Worm (Caenorhabditis elegans) whole organism, young adult: ENCODE data around the gene fbxa-176.

Experiments used
- B0035.1 ChIP-seq: sonication (generic microtip); optimal IDR thresholded peaks from 2 replicates; lab custom pipeline; 2016; ENCODE audit warnings: missing genetic modification characterization, mild to moderate bottlenecking, missing compliant biosample characterization, missing genotype, missing genetic modification reagents
- D2030.7 ChIP-seq: fragments of 200-800 bp; sonication (Bioruptor generic); IDR thresholded peaks from 2 replicates; pipeline ENCODE4 v1.3.6; 2022; ENCODE audit warnings: missing genetic modification reagents, missing genetic modification characterization, missing compliant biosample characterization
- F55B11.4 ChIP-seq: sonication (generic microtip); optimal IDR thresholded peaks from 2 replicates; lab custom pipeline; 2016; ENCODE audit warnings: missing compliant biosample characterization, missing genetic modification characterization, borderline replicate concordance; ENCODE audit not compliant: insufficient read depth
- chd-7 ChIP-seq: sonication (generic microtip); optimal IDR thresholded peaks from 2 replicates; lab custom pipeline; 2016; ENCODE audit warnings: mild to moderate bottlenecking, missing genetic modification characterization, moderate library complexity, missing compliant biosample characterization
- ets-4 ChIP-seq: fragments of 200-800 bp; sonication (Bioruptor generic); optimal IDR thresholded peaks from 2 replicates; lab custom pipeline; 2018; ENCODE audit warnings: mild to moderate bottlenecking, missing genetic modification characterization, missing compliant biosample characterization
- madf-8 ChIP-seq: fragments of 200-800 bp; sonication (Bioruptor generic); conservative IDR thresholded peaks from 2 replicates; pipeline ENCODE4 v1.3.6; 2022; ENCODE audit warnings: missing genetic modification reagents, missing genetic modification characterization, missing compliant biosample characterization
- nfya-1 ChIP-seq: sonication (generic microtip); optimal IDR thresholded peaks from 2 replicates; lab custom pipeline; 2017; ENCODE audit warnings: antibody characterized with exemption, missing compliant biosample characterization, missing genetic modification characterization, borderline replicate concordance; ENCODE audit not compliant: insufficient read depth
- nhr-80 ChIP-seq: sonication (generic microtip); optimal IDR thresholded peaks from 2 replicates; lab custom pipeline; 2016; ENCODE audit warnings: missing genetic modification characterization, missing compliant biosample characterization
- snpc-3.4 ChIP-seq: sonication (generic microtip); optimal IDR thresholded peaks from 2 replicates; lab custom pipeline; 2017; ENCODE audit warnings: missing genetic modification characterization, mild to moderate bottlenecking, missing compliant biosample characterization, antibody characterized with exemption, moderate library complexity, missing genotype, missing genetic modification reagents
- snpc-4 ChIP-seq, 5 experiments: fragments of 150-350 bp in 1 of 5; sonication (generic microtip) in 4 of 5; optimal IDR thresholded peaks; 2 replicates each; lab custom pipeline; 2014 to 2018; ENCODE audit warnings: missing genetic modification characterization in 5 of 5, missing biosample characterization in 3 of 5, antibody characterized with exemption in 2 of 5, mild to moderate bottlenecking in 2 of 5, missing compliant biosample characterization in 2 of 5, missing genotype in 2 of 5, moderate library complexity in 2 of 5, missing genetic modification reagents in 1 of 5
- tbx-9 ChIP-seq: sonication (generic microtip); optimal IDR thresholded peaks from 2 replicates; lab custom pipeline; 2016; ENCODE audit warnings: borderline replicate concordance, missing genetic modification characterization, inconsistent platforms, missing compliant biosample characterization
- ztf-6 ChIP-seq: fragments of 200-800 bp; sonication (Bioruptor generic); IDR thresholded peaks from 2 replicates; pipeline ENCODE4 v1.3.6; 2022; ENCODE audit warnings: missing genetic modification reagents, missing genetic modification characterization, missing compliant biosample characterization

ce11 chrV:17532686-17533085 is 16.8 kb upstream of the fbxa-176 start, which contains the start of gene C18D4.3:
- TF ChIP-seq nfya-1 (tag; lab: Kevin White, UChicago): no peak
- no peak for TF ChIP-seq B0035.1 (tag; lab: Kevin White, UChicago)
- TF ChIP-seq snpc-4 (GFP tag; optimal IDR thresholded peaks at IDR 0.05; lab: Kevin White, UChicago): no peak
- TF ChIP-seq snpc-4 (tag; optimal IDR thresholded peaks at IDR 0.05; lab: Kevin White, UChicago): no peak
- no peak for TF ChIP-seq madf-8 (GFP tag; lab: Robert Waterston, UW)
- TF ChIP-seq snpc-3.4 (tag; lab: Kevin White, UChicago): no peak
- no peak for TF ChIP-seq nhr-80 (tag; lab: Kevin White, UChicago)
- no peak for TF ChIP-seq tbx-9
- TF ChIP-seq F55B11.4: no peak
- no peak for TF ChIP-seq ztf-6
- no peak for TF ChIP-seq D2030.7 (GFP tag; lab: Robert Waterston, UW)
- no peak for TF ChIP-seq ets-4 (GFP tag; lab: Kevin White, UChicago)
- no peak for TF ChIP-seq chd-7 (tag; lab: Kevin White, UChicago)
